Worm (Caenorhabditis elegans) whole organism, L4 larva: ENCODE data around the gene mrps-18A.
A peak's percentile ranks its signal among the peaks of the same experiment; 100 is the strongest.

ENCODE experiments used
- F49E8.2 ChIP-seq: sonication (generic microtip); optimal IDR thresholded peaks from 2 replicates; lab custom pipeline; 2016; ENCODE audit warnings: missing compliant biosample characterization, mild to moderate bottlenecking, missing genetic modification characterization, borderline replicate concordance
- T26A8.4 ChIP-seq: fragments of 200-800 bp; sonication (Bioruptor generic); IDR thresholded peaks from 2 replicates; pipeline ENCODE4 v1.3.6; 2022; ENCODE audit warnings: missing genetic modification characterization, missing compliant biosample characterization
- Y105C5A.15 ChIP-seq: fragments of 200-800 bp; sonication (Bioruptor generic); IDR thresholded peaks from 2 replicates; pipeline ENCODE4 v1.3.6; 2022; ENCODE audit warnings: missing genetic modification characterization, missing compliant biosample characterization
- Y48G9A.11 ChIP-seq: fragments of 200-800 bp; sonication (Bioruptor generic); IDR thresholded peaks from 2 replicates; pipeline ENCODE4 v1.3.6; 2022; ENCODE audit warnings: missing genetic modification reagents, missing genetic modification characterization, missing compliant biosample characterization
- Y75B8A.6 ChIP-seq: fragments of 200-800 bp; sonication (Bioruptor generic); IDR thresholded peaks from 2 replicates; pipeline ENCODE4 v1.3.6; 2022; ENCODE audit warnings: missing genetic modification reagents, missing genetic modification characterization, missing compliant biosample characterization
- aha-1 ChIP-seq: fragments of 150-350 bp; peaks from one replicate; lab custom pipeline; 2014; ENCODE audit warnings: missing biosample characterization, missing genetic modification characterization
- aly-2 ChIP-seq: sonication (generic microtip); optimal IDR thresholded peaks from 2 replicates; lab custom pipeline; 2018; ENCODE audit warnings: missing biosample characterization, missing genetic modification characterization
- arid-1 ChIP-seq: fragments of 200-800 bp; sonication (Bioruptor generic); conservative IDR thresholded peaks from 2 replicates; pipeline ENCODE4 v1.3.6; 2022; ENCODE audit warnings: missing genetic modification reagents, missing genetic modification characterization, missing compliant biosample characterization
- ceh-44 ChIP-seq: fragments of 200-800 bp; sonication (Bioruptor generic); IDR thresholded peaks from 2 replicates; pipeline ENCODE4 v1.3.6; 2022; ENCODE audit warnings: missing genetic modification reagents, missing genetic modification characterization, missing compliant biosample characterization
- daf-16 ChIP-seq, 3 experiments: sonication (generic microtip); optimal IDR thresholded peaks; 2 replicates each; lab custom pipeline; 2016 to 2017; ENCODE audit warnings: missing genetic modification characterization in 3 of 3, missing genetic modification reagents in 3 of 3, mild to moderate bottlenecking in 2 of 3, missing compliant biosample characterization in 2 of 3, missing biosample characterization in 1 of 3, moderate library complexity in 1 of 3
- dmd-9 ChIP-seq: fragments of 200-800 bp; sonication (Bioruptor generic); IDR thresholded peaks from 2 replicates; pipeline ENCODE4 v1.3.6; 2022; ENCODE audit warnings: missing genetic modification reagents, missing genetic modification characterization, missing compliant biosample characterization
- dpl-1 ChIP-seq: fragments of 150-350 bp; optimal IDR thresholded peaks from 2 replicates; lab custom pipeline; 2014; ENCODE audit warnings: missing biosample characterization, missing genetic modification reagents, missing genetic modification characterization
- duxl-1 ChIP-seq: sonication (generic microtip); optimal IDR thresholded peaks from 2 replicates; lab custom pipeline; 2016; ENCODE audit warnings: mild to moderate bottlenecking, missing genetic modification characterization, moderate library complexity, missing compliant biosample characterization; ENCODE audit not compliant: poor library complexity
- dve-1 ChIP-seq: sonication (generic microtip); optimal IDR thresholded peaks from 2 replicates; lab custom pipeline; 2017; ENCODE audit warnings: antibody characterized with exemption, mild to moderate bottlenecking, missing genetic modification characterization, missing compliant biosample characterization; ENCODE audit not compliant: insufficient read depth
- egl-27 ChIP-seq: sonication (generic microtip); optimal IDR thresholded peaks from 3 replicates; lab custom pipeline; 2017; ENCODE audit warnings: missing biosample characterization, missing genetic modification reagents, missing genetic modification characterization
- fkh-10 ChIP-seq: fragments of 150-350 bp; optimal IDR thresholded peaks from 2 replicates; lab custom pipeline; 2014; ENCODE audit warnings: missing biosample characterization, missing genetic modification reagents, missing genetic modification characterization
- gei-8 ChIP-seq: fragments of 200-800 bp; sonication (Bioruptor generic); optimal IDR thresholded peaks from 2 replicates; lab custom pipeline; 2018; ENCODE audit warnings: mild to moderate bottlenecking, missing genetic modification characterization, missing compliant biosample characterization
- hlh-30 ChIP-seq: sonication (generic microtip); optimal IDR thresholded peaks from 2 replicates; lab custom pipeline; 2017; ENCODE audit warnings: antibody characterized with exemption, mild to moderate bottlenecking, missing genetic modification characterization, missing compliant biosample characterization; ENCODE audit not compliant: insufficient read depth
- lim-7 ChIP-seq: fragments of 200-800 bp; sonication (Bioruptor generic); IDR thresholded peaks from 2 replicates; pipeline ENCODE4 v1.3.6; 2022; ENCODE audit warnings: missing genetic modification characterization, missing compliant biosample characterization
- lin-13 ChIP-seq: fragments of 150-350 bp; optimal IDR thresholded peaks from 2 replicates; lab custom pipeline; 2014; ENCODE audit warnings: missing biosample characterization, missing genetic modification reagents, missing genetic modification characterization
- lin-15B ChIP-seq: fragments of 150-350 bp; sonication (generic microtip); optimal IDR thresholded peaks from 3 replicates; lab custom pipeline; 2014; ENCODE audit warnings: missing biosample characterization, missing genetic modification characterization
- lin-29 ChIP-seq: fragments of 200-800 bp; sonication (Bioruptor generic); IDR thresholded peaks from 2 replicates; pipeline ENCODE4 v1.3.6; 2022; ENCODE audit warnings: missing genetic modification reagents, missing genetic modification characterization, missing compliant biosample characterization
- lin-39 ChIP-seq: fragments of 150-350 bp; optimal IDR thresholded peaks from 2 replicates; lab custom pipeline; 2014; ENCODE audit warnings: missing biosample characterization, missing genetic modification reagents, missing genetic modification characterization
- lir-3 ChIP-seq: sonication (generic microtip); optimal IDR thresholded peaks from 2 replicates; lab custom pipeline; 2016; ENCODE audit warnings: mild to moderate bottlenecking, missing genetic modification characterization, missing compliant biosample characterization
- lsy-2 ChIP-seq, 2 experiments: fragments of 150-350 bp in 1 of 2; sonication (generic microtip) in 1 of 2; optimal IDR thresholded peaks; 2 replicates each; lab custom pipeline; 2014 to 2017; ENCODE audit warnings: missing biosample characterization in 2 of 2, missing genetic modification characterization in 2 of 2
- mdl-1 ChIP-seq, 2 experiments: fragments of 150-350 bp in 1 of 2; sonication (generic microtip) in 1 of 2; optimal IDR thresholded peaks; 2 replicates each; lab custom pipeline; 2014 to 2017; ENCODE audit warnings: missing biosample characterization in 2 of 2, missing genetic modification characterization in 2 of 2
- mep-1 ChIP-seq: fragments of 150-350 bp; sonication (generic microtip); optimal IDR thresholded peaks from 3 replicates; lab custom pipeline; 2014; ENCODE audit warnings: missing biosample characterization, missing genetic modification characterization
- mxl-2 ChIP-seq: fragments of 200-800 bp; sonication (Bioruptor generic); conservative IDR thresholded peaks from 2 replicates; pipeline ENCODE4 v1.3.6; 2022; ENCODE audit warnings: missing genetic modification reagents, missing genetic modification characterization, missing compliant biosample characterization
- nhr-11 ChIP-seq: fragments of 150-350 bp; optimal IDR thresholded peaks from 2 replicates; lab custom pipeline; 2014; ENCODE audit warnings: missing biosample characterization, missing genetic modification characterization
- nhr-25 ChIP-seq: sonication (generic microtip); optimal IDR thresholded peaks from 2 replicates; lab custom pipeline; 2017; ENCODE audit warnings: missing genetic modification characterization, mild to moderate bottlenecking, missing compliant biosample characterization, antibody characterized with exemption, moderate library complexity, borderline replicate concordance; ENCODE audit not compliant: insufficient read depth
- nhr-42 ChIP-seq: fragments of 200-800 bp; sonication (Bioruptor generic); IDR thresholded peaks from 2 replicates; pipeline ENCODE4 v1.3.6; 2022; ENCODE audit warnings: missing genetic modification characterization, missing compliant biosample characterization
- pqm-1 ChIP-seq: sonication (generic microtip); optimal IDR thresholded peaks from 2 replicates; lab custom pipeline; 2017; ENCODE audit warnings: missing biosample characterization, missing genetic modification characterization
- rbr-2 ChIP-seq: sonication (generic microtip); optimal IDR thresholded peaks from 2 replicates; lab custom pipeline; 2016; ENCODE audit warnings: missing genotype, missing genetic modification characterization, missing compliant biosample characterization
- saeg-2 ChIP-seq: fragments of 200-800 bp; sonication (Bioruptor generic); IDR thresholded peaks from 2 replicates; pipeline ENCODE4 v1.3.6; 2022; ENCODE audit warnings: missing genetic modification reagents, missing genetic modification characterization, missing compliant biosample characterization
- set-16 ChIP-seq: fragments of 200-800 bp; sonication (Bioruptor generic); IDR thresholded peaks from 2 replicates; pipeline ENCODE4 v1.3.6; 2022; ENCODE audit warnings: missing genetic modification reagents, missing genetic modification characterization, missing compliant biosample characterization
- snpc-1.2 ChIP-seq: fragments of 200-800 bp; sonication (Bioruptor generic); IDR thresholded peaks from 2 replicates; pipeline ENCODE4 v1.3.6; 2022; ENCODE audit warnings: missing genetic modification reagents, missing genetic modification characterization, missing compliant biosample characterization
- snpc-4 ChIP-seq: fragments of 150-350 bp; optimal IDR thresholded peaks from 2 replicates; lab custom pipeline; 2014; ENCODE audit warnings: missing biosample characterization, missing genetic modification characterization
- spr-1 ChIP-seq: sonication (generic microtip); optimal IDR thresholded peaks from 2 replicates; lab custom pipeline; 2016; ENCODE audit warnings: mild to moderate bottlenecking, missing genetic modification characterization, missing compliant biosample characterization
- tra-1 ChIP-seq: fragments of 200-800 bp; sonication (Bioruptor generic); IDR thresholded peaks from 2 replicates; pipeline ENCODE4 v1.3.6; 2022; ENCODE audit warnings: missing genetic modification reagents, missing genetic modification characterization, missing compliant biosample characterization
- vab-7 ChIP-seq: fragments of 200-800 bp; sonication (Bioruptor generic); IDR thresholded peaks from 2 replicates; pipeline ENCODE4 v1.3.6; 2022; ENCODE audit warnings: missing genetic modification reagents, missing genetic modification characterization, missing compliant biosample characterization
- zag-1 ChIP-seq: fragments of 150-350 bp; optimal IDR thresholded peaks from 2 replicates; lab custom pipeline; 2014; ENCODE audit warnings: missing biosample characterization, missing genetic modification characterization
- zfp-2 ChIP-seq: sonication (generic microtip); optimal IDR thresholded peaks from 2 replicates; lab custom pipeline; 2016; ENCODE audit warnings: mild to moderate bottlenecking, missing genetic modification characterization, missing compliant biosample characterization

Gene mrps-18A

ce11 chrIII:8324412-8324811, 7.3 kb downstream of the mrps-18A start, which contains the start of gene F10E9.12 (continued):
- TF ChIP-seq set-16, result no peak
- no peak for TF ChIP-seq Y75B8A.6
- TF ChIP-seq egl-27, result no peak
- peak in 1 of 2 experiments; percentile 31 for TF ChIP-seq lsy-2 (tag; optimal IDR thresholded peaks at IDR 0.05; lab: Kevin White, UChicago)
- no peak for TF ChIP-seq snpc-1.2 (GFP tag; lab: Robert Waterston, UW)
- TF ChIP-seq pqm-1 (tag; lab: Kevin White, UChicago), result peak; percentile 4
- no peak for TF ChIP-seq dmd-9 (GFP tag; lab: Robert Waterston, UW)
- no peak for TF ChIP-seq Y48G9A.11 (GFP tag; lab: Robert Waterston, UW)
- no peak for TF ChIP-seq mxl-2 (GFP tag; lab: Robert Waterston, UW)
- TF ChIP-seq saeg-2, result no peak
- no peak for TF ChIP-seq lim-7 (GFP tag; lab: Robert Waterston, UW)
- no peak for TF ChIP-seq aly-2
- TF ChIP-seq mep-1 (tag; lab: Kevin White, UChicago), result peak; percentile 5
- TF ChIP-seq T26A8.4 (GFP tag; lab: Robert Waterston, UW), result no peak
- TF ChIP-seq zfp-2 (tag; lab: Kevin White, UChicago), result no peak
- TF ChIP-seq snpc-4 (tag; lab: Kevin White, UChicago), result no peak
- TF ChIP-seq lin-13 (GFP tag; lab: Kevin White, UChicago), result no peak
- TF ChIP-seq Y105C5A.15, result no peak
- TF ChIP-seq nhr-25 (tag; lab: Kevin White, UChicago), result no peak
- no peak for TF ChIP-seq nhr-42 (GFP tag; lab: Robert Waterston, UW)
- TF ChIP-seq daf-16 (GFP tag; optimal IDR thresholded peaks at IDR 0.05; lab: Kevin White, UChicago), result no peak
- TF ChIP-seq daf-16 (tag; optimal IDR thresholded peaks at IDR 0.05; lab: Kevin White, UChicago), result peak; percentile 43
- TF ChIP-seq duxl-1, result no peak
- no peak for TF ChIP-seq F49E8.2 (tag; lab: Kevin White, UChicago)
- no peak for TF ChIP-seq ceh-44
- no peak for TF ChIP-seq fkh-10 (GFP tag; lab: Kevin White, UChicago)
- no peak for TF ChIP-seq tra-1 (GFP tag; lab: Robert Waterston, UW)
- peak; percentile 9 for TF ChIP-seq aha-1 (tag; lab: Kevin White, UChicago)
- TF ChIP-seq dve-1 (tag; lab: Kevin White, UChicago), result peak; percentile 54
- TF ChIP-seq hlh-30 (tag; lab: Kevin White, UChicago), result peak; percentile 66
- TF ChIP-seq lin-29, result no peak
- no peak for TF ChIP-seq lir-3 (tag; lab: Kevin White, UChicago)
- TF ChIP-seq gei-8 (GFP tag; lab: Kevin White, UChicago), result no peak
- no peak for TF ChIP-seq dpl-1 (GFP tag; lab: Kevin White, UChicago)
- no peak for TF ChIP-seq zag-1
- TF ChIP-seq arid-1 (GFP tag; lab: Robert Waterston, UW), result no peak
- no peak for TF ChIP-seq lin-15B
- TF ChIP-seq spr-1, result no peak
- no peak for TF ChIP-seq vab-7 (GFP tag; lab: Robert Waterston, UW)
- no peak for TF ChIP-seq lin-39 (tag; lab: Kevin White, UChicago)
- TF ChIP-seq mdl-1 (tag; optimal IDR thresholded peaks at IDR 0.05; lab: Kevin White, UChicago), result peak in 1 of 2 experiments; percentile 14

- TF ChIP-seq nhr-11 (tag; lab: Kevin White, UChicago) (peak; percentile 68), rbr-2 (tag; lab: Kevin White, UChicago) (no peak)
- TF ChIP-seq, all 104 proteins: peak for 1
These were observed 9.0 kb downstream of the mrps-18A start, which contains the start of gene F10E9.1 for ce11 chrIII:8322645-8323213. Gene F10E9.1 (plus strand): TSS chrIII:8323163.
